Fruit fly (Drosophila melanogaster): ENCODE measurements around the gene CG31698.

CG31698 gene

DNA sequence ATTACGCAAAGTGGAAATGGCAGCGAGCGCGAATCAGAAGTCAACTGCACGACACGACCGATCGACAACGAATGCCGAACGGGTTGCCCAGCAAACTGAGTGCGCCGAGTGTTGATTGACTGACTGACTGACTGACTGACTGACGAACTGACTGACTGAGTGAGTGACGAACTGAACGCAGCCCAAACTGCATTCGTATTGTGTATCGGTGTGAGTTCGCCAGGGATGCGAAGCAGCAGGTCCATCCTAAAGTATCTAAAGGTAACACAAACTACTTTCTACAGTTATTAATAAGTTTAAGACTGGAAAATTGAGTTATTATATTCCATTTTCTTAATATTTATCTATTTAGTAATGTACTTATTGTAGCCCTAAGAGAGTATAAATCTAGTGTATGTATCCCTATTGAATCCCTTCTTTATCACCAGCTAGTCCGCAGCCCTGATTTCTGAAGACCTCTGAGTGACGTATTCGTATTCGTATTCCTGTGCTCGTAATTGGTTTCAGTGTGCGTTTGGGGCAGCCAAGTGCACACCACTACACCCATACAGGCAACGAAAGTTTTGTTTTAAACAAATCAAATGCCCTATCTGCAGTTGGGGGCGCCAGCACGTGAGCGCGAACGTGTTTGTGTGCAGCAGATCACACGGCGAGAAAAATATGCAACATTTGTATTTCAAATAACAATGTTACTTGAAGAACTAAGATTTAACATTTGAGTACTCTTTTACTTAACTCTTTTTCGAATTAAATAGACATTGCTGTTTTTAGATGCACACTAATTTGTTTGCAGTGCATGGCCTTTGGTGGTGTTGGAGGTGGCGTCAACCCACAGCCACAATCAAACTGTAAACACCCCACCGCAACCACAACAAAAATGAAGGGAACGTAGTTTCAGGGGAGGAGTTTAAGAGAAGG is 20.7 kb downstream of the CG31698 start (continued):
- TF ChIP-seq Bteb2 (GFP tag; optimal IDR thresholded peaks at IDR 0.05) (peak; percentile 80), CG16815 (GFP tag; optimal IDR thresholded peaks at IDR 0.05) (peak; percentile 86), CG10267 (tag; optimal IDR thresholded peaks at IDR 0.05) (peak; percentile 88), gsb (GFP tag; IDR thresholded peaks at IDR 0.05) (peak; percentile 53; the same call in 1 of the 2 replicates), scrt (GFP tag; optimal IDR thresholded peaks at IDR 0.05) (peak; percentile 84), Dp (GFP tag; optimal IDR thresholded peaks at IDR 0.05) (no peak), jigr1 (GFP tag; IDR thresholded peaks at IDR 0.05) (peak; percentile 92), CG7745 (tag; optimal IDR thresholded peaks at IDR 0.05) (peak; percentile 11), stc (GFP tag; IDR thresholded peaks at IDR 0.05) (peak; percentile 93), zfh2 (GFP tag; optimal IDR thresholded peaks at IDR 0.05) (peak; percentile 37), CG7556 (GFP tag; optimal IDR thresholded peaks at IDR 0.05) (peak; percentile 94), Hr3 (GFP tag; optimal IDR thresholded peaks at IDR 0.05) (peak; percentile 93), CG15073 (GFP tag; optimal IDR thresholded peaks at IDR 0.05) (peak; percentile 79), CG34422 (GFP tag; IDR thresholded peaks at IDR 0.05) (peak; percentile 95), ranshi (GFP tag; IDR thresholded peaks at IDR 0.05) (peak; percentile 95), lola (GFP tag; optimal IDR thresholded peaks at IDR 0.05) (peak in 1 of 3 experiments; percentile 93), CG18764 (GFP tag; optimal IDR thresholded peaks at IDR 0.05) (peak; percentile 93), inv (GFP tag; IDR thresholded peaks at IDR 0.05; ENCODE audit: partially characterized antibody) (no peak), ase (GFP tag; IDR thresholded peaks at IDR 0.05) (peak; percentile 93), gcm2 (GFP tag; optimal IDR thresholded peaks at IDR 0.05) (peak; percentile 86), NC2β (GFP tag; optimal IDR thresholded peaks at IDR 0.05) (peak; percentile 96), CG8944 (GFP tag; optimal IDR thresholded peaks at IDR 0.05) (peak; percentile 97), CG10979 (tag; optimal IDR thresholded peaks at IDR 0.05) (peak; percentile 96), tgo (GFP tag; IDR thresholded peaks at IDR 0.05) (peak; percentile 94), sc (optimal IDR thresholded peaks at IDR 0.05) (no peak), sc (GFP tag; optimal IDR thresholded peaks at IDR 0.05) (peak; percentile 94), CG5953 (GFP tag; IDR thresholded peaks at IDR 0.05) (peak; percentile 97), ash1 (GFP tag; optimal IDR thresholded peaks at IDR 0.05) (no peak), PHDP (tag; optimal IDR thresholded peaks at IDR 0.05) (peak; percentile 88), C15 (GFP tag; IDR thresholded peaks at IDR 0.05) (peak; percentile 65; the same call in 1 of the 3 replicates), Atf3 (GFP tag; optimal IDR thresholded peaks at IDR 0.05) (peak; percentile 96), lmd (GFP tag; IDR thresholded peaks at IDR 0.05) (peak; percentile 91), CG10366 (GFP tag; IDR thresholded peaks at IDR 0.05) (peak; percentile 94), cad (GFP tag; optimal IDR thresholded peaks at IDR 0.05) (no peak), zfh1 (GFP tag; IDR thresholded peaks at IDR 0.05) (peak; percentile 98), bcd (GFP tag; optimal IDR thresholded peaks at IDR 0.05) (peak; percentile 92), dpn (GFP tag; optimal IDR thresholded peaks at IDR 0.05) (peak; percentile 92 to 95), CG13624 (GFP tag; optimal IDR thresholded peaks at IDR 0.05) (peak; percentile 89), Six4 (GFP tag; optimal IDR thresholded peaks at IDR 0.05) (peak; percentile 95), z (GFP tag; IDR thresholded peaks at IDR 0.05) (peak; percentile 63; the same call in 1 of the 3 replicates), oc (tag; optimal IDR thresholded peaks at IDR 0.05) (peak; percentile 96), CG33213 (GFP tag; optimal IDR thresholded peaks at IDR 0.05) (peak; percentile 96), hbn (GFP tag; IDR thresholded peaks at IDR 0.05; ENCODE audit: partially characterized antibody) (no peak), ERR (GFP tag; optimal IDR thresholded peaks at IDR 0.05) (peak; percentile 87), E2f2 (GFP tag; IDR thresholded peaks at IDR 0.05) (peak; percentile 72), HLH54F (GFP tag; optimal IDR thresholded peaks at IDR 0.05) (peak; percentile 88), Lhr (GFP tag; optimal IDR thresholded peaks at IDR 0.05) (peak; percentile 92), CHES-1-like (GFP tag; optimal IDR thresholded peaks at IDR 0.05) (peak; percentile 93), knrl (GFP tag; IDR thresholded peaks at IDR 0.05; ENCODE audit: partially characterized antibody) (no peak)

Data from whole organism, embryonic.